Worm (Caenorhabditis elegans) whole organism, mixed stage, embryonic: ENCODE data around the gene fbxb-46.

Source experiments
- M03D4.4 ChIP-seq: sonication (generic microtip); optimal IDR thresholded peaks from 2 replicates; lab custom pipeline; 2017; ENCODE audit warnings: mild to moderate bottlenecking, missing genetic modification characterization, missing compliant biosample characterization
- bed-3 ChIP-seq: fragments of 200-800 bp; sonication (Bioruptor generic); optimal IDR thresholded peaks from 3 replicates; lab custom pipeline; 2018; ENCODE audit warnings: mild to moderate bottlenecking, missing genetic modification characterization, moderate library complexity, missing compliant biosample characterization
- blmp-1 ChIP-seq: fragments of 150-350 bp; optimal IDR thresholded peaks from 2 replicates; lab custom pipeline; 2014; ENCODE audit warnings: missing biosample characterization, missing genetic modification characterization
- ceh-39 ChIP-seq: fragments of 150-350 bp; optimal IDR thresholded peaks from 2 replicates; lab custom pipeline; 2014; ENCODE audit warnings: missing biosample characterization, missing genetic modification characterization
- ceh-43 ChIP-seq: fragments of 200-800 bp; sonication (Bioruptor generic); optimal IDR thresholded peaks from 2 replicates; lab custom pipeline; 2018; ENCODE audit warnings: mild to moderate bottlenecking, missing genetic modification characterization, moderate library complexity, missing compliant biosample characterization
- ceh-83 ChIP-seq: fragments of 200-800 bp; sonication (Bioruptor generic); optimal IDR thresholded peaks from 2 replicates; lab custom pipeline; 2018; ENCODE audit warnings: mild to moderate bottlenecking, missing genetic modification characterization, missing compliant biosample characterization
- ces-1 ChIP-seq: fragments of 150-350 bp; optimal IDR thresholded peaks from 2 replicates; lab custom pipeline; 2014; ENCODE audit warnings: missing biosample characterization, missing genetic modification reagents, missing genetic modification characterization
- cnd-1 ChIP-seq: fragments of 200-800 bp; sonication (Bioruptor generic); optimal IDR thresholded peaks from 2 replicates; lab custom pipeline; 2018; ENCODE audit warnings: mild to moderate bottlenecking, missing genetic modification characterization, missing compliant biosample characterization
- drap-1 ChIP-seq: fragments of 200-800 bp; sonication (Bioruptor generic); optimal IDR thresholded peaks from 3 replicates; lab custom pipeline; 2018; ENCODE audit warnings: mild to moderate bottlenecking, missing genetic modification characterization, missing compliant biosample characterization
- elt-1 ChIP-seq: sonication (generic microtip); optimal IDR thresholded peaks from 2 replicates; lab custom pipeline; 2017; ENCODE audit warnings: missing genetic modification characterization, mild to moderate bottlenecking, missing compliant biosample characterization, antibody characterized with exemption, moderate library complexity, borderline replicate concordance; ENCODE audit not compliant: insufficient read depth
- elt-3 ChIP-seq: fragments of 150-350 bp; optimal IDR thresholded peaks from 2 replicates; lab custom pipeline; 2014; ENCODE audit warnings: missing biosample characterization, missing genetic modification characterization
- flh-1 ChIP-seq: fragments of 200-800 bp; sonication (Bioruptor generic); optimal IDR thresholded peaks from 2 replicates; lab custom pipeline; 2018; ENCODE audit warnings: mild to moderate bottlenecking, missing genetic modification characterization, moderate library complexity, missing compliant biosample characterization
- ham-2 ChIP-seq: fragments of 200-800 bp; sonication (Bioruptor generic); optimal IDR thresholded peaks from 2 replicates; lab custom pipeline; 2018; ENCODE audit warnings: mild to moderate bottlenecking, missing genetic modification characterization, missing compliant biosample characterization
- hlh-1 ChIP-seq: fragments of 150-350 bp; optimal IDR thresholded peaks from 2 replicates; lab custom pipeline; 2014; ENCODE audit warnings: missing biosample characterization, missing genetic modification reagents, missing genetic modification characterization
- lin-13 ChIP-seq: fragments of 150-350 bp; optimal IDR thresholded peaks from 2 replicates; lab custom pipeline; 2014; ENCODE audit warnings: missing biosample characterization, missing genetic modification characterization
- lin-32 ChIP-seq: fragments of 200-800 bp; sonication (Bioruptor generic); optimal IDR thresholded peaks from 2 replicates; lab custom pipeline; 2018; ENCODE audit warnings: mild to moderate bottlenecking, missing genetic modification characterization, missing compliant biosample characterization
- lsy-2 ChIP-seq: fragments of 150-350 bp; optimal IDR thresholded peaks from 2 replicates; lab custom pipeline; 2014; ENCODE audit warnings: missing biosample characterization, missing genetic modification characterization
- mab-5 ChIP-seq: fragments of 150-350 bp; optimal IDR thresholded peaks from 2 replicates; lab custom pipeline; 2014; ENCODE audit warnings: missing biosample characterization, missing genetic modification characterization
- mep-1 ChIP-seq: fragments of 150-350 bp; optimal IDR thresholded peaks from 2 replicates; lab custom pipeline; 2017; ENCODE audit warnings: missing biosample characterization, missing genetic modification reagents, missing genetic modification characterization, inconsistent platforms
- mls-2 ChIP-seq: sonication (generic microtip); optimal IDR thresholded peaks from 2 replicates; lab custom pipeline; 2016; ENCODE audit warnings: mild to moderate bottlenecking, missing genetic modification characterization, moderate library complexity, missing compliant biosample characterization
- nhr-12 ChIP-seq: fragments of 150-350 bp; optimal IDR thresholded peaks from 2 replicates; lab custom pipeline; 2014; ENCODE audit warnings: missing biosample characterization, missing genetic modification characterization
- nhr-2 ChIP-seq: fragments of 150-350 bp; optimal IDR thresholded peaks from 2 replicates; lab custom pipeline; 2014; ENCODE audit warnings: missing biosample characterization, missing genetic modification characterization
- nhr-237 ChIP-seq: fragments of 150-350 bp; optimal IDR thresholded peaks from 2 replicates; lab custom pipeline; 2014; ENCODE audit warnings: missing biosample characterization, missing genetic modification characterization
- nhr-28 ChIP-seq: fragments of 150-350 bp; optimal IDR thresholded peaks from 2 replicates; lab custom pipeline; 2014; ENCODE audit warnings: missing biosample characterization, missing genetic modification characterization
- nhr-76 ChIP-seq: sonication (generic microtip); optimal IDR thresholded peaks from 2 replicates; lab custom pipeline; 2017; ENCODE audit warnings: missing biosample characterization, missing genetic modification characterization
- pha-4 ChIP-seq: fragments of 150-350 bp; optimal IDR thresholded peaks from 2 replicates; lab custom pipeline; 2018; ENCODE audit warnings: missing biosample characterization, missing genetic modification reagents, missing genetic modification characterization
- sem-2 ChIP-seq: fragments of 200-800 bp; sonication (Bioruptor generic); optimal IDR thresholded peaks from 2 replicates; lab custom pipeline; 2018; ENCODE audit warnings: mild to moderate bottlenecking, missing genetic modification characterization, missing compliant biosample characterization
- snpc-4 ChIP-seq: fragments of 150-350 bp; optimal IDR thresholded peaks from 2 replicates; lab custom pipeline; 2014; ENCODE audit warnings: missing biosample characterization, missing genetic modification characterization
- sptf-1 ChIP-seq: sonication (generic microtip); optimal IDR thresholded peaks from 2 replicates; lab custom pipeline; 2017; ENCODE audit warnings: mild to moderate bottlenecking, missing genetic modification characterization, moderate library complexity, missing compliant biosample characterization
- tbx-8 ChIP-seq: fragments of 200-800 bp; sonication (Bioruptor generic); optimal IDR thresholded peaks from 2 replicates; lab custom pipeline; 2018; ENCODE audit warnings: mild to moderate bottlenecking, missing genetic modification characterization, moderate library complexity, missing compliant biosample characterization
- unc-120 ChIP-seq: sonication (generic microtip); optimal IDR thresholded peaks from 2 replicates; lab custom pipeline; 2017; ENCODE audit warnings: missing genetic modification characterization, missing compliant biosample characterization; ENCODE audit not compliant: poor library complexity, severe bottlenecking
- unc-39 ChIP-seq: fragments of 150-350 bp; optimal IDR thresholded peaks from 2 replicates; lab custom pipeline; 2014; ENCODE audit warnings: missing biosample characterization, missing genetic modification characterization
- unc-62 ChIP-seq: fragments of 150-350 bp; optimal IDR thresholded peaks from 2 replicates; lab custom pipeline; 2014; ENCODE audit warnings: missing biosample characterization, missing genetic modification reagents, missing genetic modification characterization
- zip-8 ChIP-seq: fragments of 150-350 bp; optimal IDR thresholded peaks from 2 replicates; lab custom pipeline; 2014; ENCODE audit warnings: missing biosample characterization, missing genetic modification characterization
- ztf-11 ChIP-seq: fragments of 150-350 bp; optimal IDR thresholded peaks from 2 replicates; lab custom pipeline; 2014; ENCODE audit warnings: missing biosample characterization, missing genetic modification characterization

The fbxb-46 gene

ce11 chrII:1576772-1577171, 5.8 kb upstream of the fbxb-46 start:
- TF ChIP-seq drap-1 (GFP tag; lab: Kevin White, UChicago) (no peak), bed-3 (GFP tag; lab: Kevin White, UChicago) (no peak), unc-39 (tag; lab: Kevin White, UChicago) (no peak), nhr-12 (tag; lab: Kevin White, UChicago) (no peak), mls-2 (tag; lab: Kevin White, UChicago) (no peak), unc-62 (GFP tag; lab: Kevin White, UChicago) (no peak), nhr-76 (tag; lab: Kevin White, UChicago) (no peak), tbx-8 (GFP tag; lab: Kevin White, UChicago) (no peak), ces-1 (no peak), M03D4.4 (no peak), cnd-1 (tag; lab: Kevin White, UChicago) (no peak), elt-1 (tag; lab: Kevin White, UChicago) (no peak), pha-4 (tag; lab: Kevin White, UChicago) (no peak), ceh-43 (GFP tag; lab: Kevin White, UChicago) (no peak), snpc-4 (tag; lab: Kevin White, UChicago) (no peak), lsy-2 (no peak), ztf-11 (tag; lab: Kevin White, UChicago) (no peak), nhr-28 (tag; lab: Kevin White, UChicago) (no peak), hlh-1 (tag; lab: Kevin White, UChicago) (no peak)

- TF ChIP-seq nhr-76 (tag; lab: Kevin White, UChicago) (no peak), elt-3 (tag; lab: Kevin White, UChicago) (no peak), sptf-1 (tag; lab: Kevin White, UChicago) (no peak), nhr-237 (no peak), mls-2 (tag; lab: Kevin White, UChicago) (no peak), unc-62 (GFP tag; lab: Kevin White, UChicago) (no peak), unc-39 (tag; lab: Kevin White, UChicago) (no peak), lsy-2 (no peak), ceh-83 (GFP tag; lab: Kevin White, UChicago) (no peak), unc-120 (no peak), sem-2 (GFP tag; lab: Kevin White, UChicago) (no peak), snpc-4 (tag; lab: Kevin White, UChicago) (no peak), cnd-1 (tag; lab: Kevin White, UChicago) (no peak), lin-13 (no peak), blmp-1 (tag; lab: Kevin White, UChicago) (no peak), mab-5 (no peak)
Measured at ce11 chrII:1576030-1576429, 5.1 kb upstream of the fbxb-46 start, which contains the start of gene K05F6.10. Gene K05F6.10 (minus strand): TSS chrII:1576130.

- no peak for TF ChIP-seq ceh-39
- no peak for TF ChIP-seq blmp-1 (tag; lab: Kevin White, UChicago)
- no peak for TF ChIP-seq lin-13
- no peak for TF ChIP-seq mep-1 (tag; lab: Kevin White, UChicago)
- TF ChIP-seq ceh-83 (GFP tag; lab: Kevin White, UChicago), result no peak
- TF ChIP-seq unc-62 (GFP tag; lab: Kevin White, UChicago), result no peak
- no peak for TF ChIP-seq cnd-1 (tag; lab: Kevin White, UChicago)
- no peak for TF ChIP-seq ceh-43 (GFP tag; lab: Kevin White, UChicago)
- TF ChIP-seq drap-1 (GFP tag; lab: Kevin White, UChicago), result no peak
- no peak for TF ChIP-seq snpc-4 (tag; lab: Kevin White, UChicago)
- no peak for TF ChIP-seq ham-2 (GFP tag; lab: Kevin White, UChicago)
- no peak for TF ChIP-seq elt-3 (tag; lab: Kevin White, UChicago)
- no peak for TF ChIP-seq nhr-28 (tag; lab: Kevin White, UChicago)
- TF ChIP-seq lsy-2, result no peak
- no peak for TF ChIP-seq M03D4.4
- TF ChIP-seq nhr-76 (tag; lab: Kevin White, UChicago), result no peak
- TF ChIP-seq zip-8 (tag; lab: Kevin White, UChicago), result no peak
- no peak for TF ChIP-seq unc-120
Measured at ce11 chrII:1568214-1568613, 2.7 kb downstream of the fbxb-46 start, which contains the start of gene fbxb-49. Gene fbxb-49 (plus strand): TSS chrII:1568514.

ce11 chrII:1567646-1568045, 3.3 kb downstream of the fbxb-46 start, which contains the start of gene K05F6.8:
Gene K05F6.8 (minus strand): TSS chrII:1567746.
- no peak for TF ChIP-seq cnd-1 (tag; lab: Kevin White, UChicago)
- no peak for TF ChIP-seq nhr-76 (tag; lab: Kevin White, UChicago)
- TF ChIP-seq drap-1 (GFP tag; lab: Kevin White, UChicago), result no peak
- TF ChIP-seq lin-32 (GFP tag; lab: Kevin White, UChicago), result no peak
- no peak for TF ChIP-seq snpc-4 (tag; lab: Kevin White, UChicago)
- no peak for TF ChIP-seq M03D4.4
- no peak for TF ChIP-seq hlh-1 (tag; lab: Kevin White, UChicago)
- no peak for TF ChIP-seq flh-1
- TF ChIP-seq zip-8 (tag; lab: Kevin White, UChicago), result no peak
- no peak for TF ChIP-seq sptf-1 (tag; lab: Kevin White, UChicago)
- no peak for TF ChIP-seq elt-3 (tag; lab: Kevin White, UChicago)
- TF ChIP-seq unc-120, result no peak
- TF ChIP-seq ztf-11 (tag; lab: Kevin White, UChicago), result no peak
- TF ChIP-seq ceh-39, result no peak
- no peak for TF ChIP-seq ceh-43 (GFP tag; lab: Kevin White, UChicago)
- no peak for TF ChIP-seq nhr-2 (tag; lab: Kevin White, UChicago)
- no peak for TF ChIP-seq bed-3 (GFP tag; lab: Kevin White, UChicago)
